Fruit fly (Drosophila melanogaster) whole organism, embryonic: ENCODE results near the gene PH4alphaNE3.

ENCODE experiments used
- ATbp ChIP-seq: fragments of 200-800 bp; sonication (Bioruptor generic); optimal IDR thresholded peaks from 2 replicates; lab custom pipeline; 2017; ENCODE audit warnings: missing biosample characterization, mild to moderate bottlenecking, missing genetic modification characterization, missing genetic modification reagents
- Atf3 ChIP-seq: fragments of 200-800 bp; sonication (Bioruptor generic); optimal IDR thresholded peaks from 3 replicates; lab custom pipeline; 2016; ENCODE audit warnings: missing biosample characterization, missing genetic modification characterization
- B-H1 ChIP-seq: fragments of 200-800 bp; sonication (Bioruptor generic); IDR thresholded peaks from 3 replicates; pipeline ENCODE4 v1.3.6; 2022; ENCODE audit warnings: missing biosample characterization, missing genetic modification characterization
- CG1024 ChIP-seq: fragments of 200-800 bp; sonication (Bioruptor generic); IDR thresholded peaks from 2 replicates; pipeline ENCODE4 v1.3.6; 2022; ENCODE audit warnings: missing biosample characterization, missing genetic modification characterization
- CG10267 ChIP-seq: fragments of 200-800 bp; sonication (Bioruptor generic); optimal IDR thresholded peaks from 2 replicates; lab custom pipeline; 2018; ENCODE audit warnings: missing biosample characterization, mild to moderate bottlenecking, missing genetic modification characterization, moderate library complexity
- CG10321 ChIP-seq: fragments of 200-800 bp; sonication (Bioruptor generic); IDR thresholded peaks from 2 replicates; pipeline ENCODE4 v1.3.6; 2022; ENCODE audit warnings: missing biosample characterization, missing genetic modification characterization
- CG10431 ChIP-seq: fragments of 200-800 bp; sonication (Bioruptor generic); optimal IDR thresholded peaks from 3 replicates; lab custom pipeline; 2018; ENCODE audit warnings: missing biosample characterization, mild to moderate bottlenecking, missing genetic modification characterization
- CG10979 ChIP-seq: fragments of 200-800 bp; sonication (Bioruptor generic); optimal IDR thresholded peaks from 2 replicates; lab custom pipeline; 2018; ENCODE audit warnings: missing biosample characterization, mild to moderate bottlenecking, missing genetic modification characterization, moderate library complexity
- CG11085 ChIP-seq: fragments of 200-800 bp; sonication (Bioruptor generic); IDR thresholded peaks from 2 replicates; pipeline ENCODE4 v1.3.6; 2022; ENCODE audit warnings: missing biosample characterization, missing genetic modification characterization
- CG1233 ChIP-seq: fragments of 200-800 bp; sonication (Bioruptor generic); optimal IDR thresholded peaks from 4 replicates; lab custom pipeline; 2018; ENCODE audit warnings: missing biosample characterization, mild to moderate bottlenecking, missing genetic modification characterization
- CG12744 ChIP-seq: fragments of 200-800 bp; sonication (Bioruptor generic); optimal IDR thresholded peaks from 2 replicates; lab custom pipeline; 2016; ENCODE audit warnings: missing biosample characterization, missing genetic modification characterization
- CG17361 ChIP-seq: fragments of 200-800 bp; sonication (Bioruptor generic); IDR thresholded peaks from 3 replicates; pipeline ENCODE4 v1.3.6; 2022; ENCODE audit warnings: missing biosample characterization, missing genetic modification characterization
- CG17612 ChIP-seq: fragments of 200-800 bp; sonication (Bioruptor generic); IDR thresholded peaks from 2 replicates; pipeline ENCODE4 v1.3.6; 2022; ENCODE audit warnings: missing biosample characterization, missing genetic modification characterization
- CG31224 ChIP-seq: fragments of 200-800 bp; sonication (Bioruptor generic); IDR thresholded peaks from 2 replicates; pipeline ENCODE4 v1.3.6; 2022; ENCODE audit warnings: missing biosample characterization, missing genetic modification characterization
- CG31365 ChIP-seq: fragments of 200-800 bp; sonication (Bioruptor generic); optimal IDR thresholded peaks from 2 replicates; lab custom pipeline; 2018; ENCODE audit warnings: missing biosample characterization, mild to moderate bottlenecking, missing genetic modification characterization
- CG3281 ChIP-seq: fragments of 200-800 bp; sonication (Bioruptor generic); optimal IDR thresholded peaks from 3 replicates; lab custom pipeline; 2017; ENCODE audit warnings: missing biosample characterization, mild to moderate bottlenecking, missing genetic modification characterization
- CG33557 ChIP-seq: fragments of 200-800 bp; sonication (Bioruptor generic); optimal IDR thresholded peaks from 2 replicates; lab custom pipeline; 2019; ENCODE audit warnings: missing biosample characterization, mild to moderate bottlenecking, missing genetic modification characterization, moderate library complexity
- CG3726 ChIP-seq: fragments of 200-800 bp; sonication (Bioruptor generic); IDR thresholded peaks from 3 replicates; pipeline ENCODE4, ENCODE4 v1.3.6; 2022; ENCODE audit warnings: missing biosample characterization, missing genetic modification characterization
- CG4820 ChIP-seq: fragments of 200-800 bp; sonication (Bioruptor generic); optimal IDR thresholded peaks from 3 replicates; lab custom pipeline; 2016; ENCODE audit warnings: missing biosample characterization, missing genetic modification characterization
- CG6689 ChIP-seq: fragments of 200-800 bp; sonication (Bioruptor generic); IDR thresholded peaks from 2 replicates; pipeline ENCODE4 v1.3.6; 2022; ENCODE audit warnings: missing biosample characterization, missing genetic modification characterization
- D ChIP-seq, 2 experiments: fragments of 200-800 bp in 1 of 2; fragments of >200 bp in 1 of 2; sonication (Bioruptor generic) in 1 of 2; optimal IDR thresholded peaks; 2 replicates in 1 of 2; 3 replicates in 1 of 2; lab custom pipeline; 2017; ENCODE audit warnings: mild to moderate bottlenecking in 1 of 2, missing biosample characterization in 1 of 2, missing genetic modification characterization in 1 of 2, missing genetic modification reagents in 1 of 2
- Deaf1 ChIP-seq: fragments of 200-800 bp; optimal IDR thresholded peaks from 3 replicates; lab custom pipeline; 2019; ENCODE audit warnings: missing biosample characterization, mild to moderate bottlenecking, missing genetic modification characterization, moderate library complexity
- Fer2 ChIP-seq: fragments of 200-800 bp; sonication (Bioruptor generic); optimal IDR thresholded peaks from 2 replicates; lab custom pipeline; 2018; ENCODE audit warnings: missing biosample characterization, mild to moderate bottlenecking, missing genetic modification characterization, moderate library complexity
- Hr3 ChIP-seq: fragments of 200-800 bp; sonication (Bioruptor generic); optimal IDR thresholded peaks from 3 replicates; lab custom pipeline; 2016; ENCODE audit warnings: missing biosample characterization, missing genetic modification characterization
- Nf-YB ChIP-seq: fragments of 200-800 bp; sonication (Bioruptor generic); optimal IDR thresholded peaks from 3 replicates; lab custom pipeline; 2019; ENCODE audit warnings: missing biosample characterization, mild to moderate bottlenecking, missing genetic modification characterization, moderate library complexity
- Nf-YC ChIP-seq: fragments of 200-800 bp; optimal IDR thresholded peaks from 3 replicates; lab custom pipeline; 2019; ENCODE audit warnings: missing biosample characterization, mild to moderate bottlenecking, missing genetic modification characterization, moderate library complexity
- Rx ChIP-seq: fragments of 200-800 bp; sonication (Bioruptor generic); IDR thresholded peaks from 2 replicates; pipeline ENCODE4 v1.3.6; 2022; ENCODE audit warnings: missing biosample characterization, missing genetic modification characterization
- Trl ChIP-seq, 3 experiments: fragments of >200 bp in 2 of 3; fragments of 200-800 bp in 1 of 3; sonication (Bioruptor generic) in 1 of 3; optimal IDR thresholded peaks; 2 replicates in 1 of 3; 3 replicates in 2 of 3; lab custom pipeline; 2016 to 2017; ENCODE audit warnings: missing biosample characterization in 1 of 3, missing genetic modification characterization in 1 of 3
- abd-A ChIP-seq: fragments of 200-800 bp; sonication (Bioruptor generic); optimal IDR thresholded peaks from 3 replicates; lab custom pipeline; 2019; ENCODE audit warnings: missing biosample characterization, mild to moderate bottlenecking, missing genetic modification characterization, moderate library complexity
- ac ChIP-seq: fragments of 200-800 bp; sonication (Bioruptor generic); optimal IDR thresholded peaks from 3 replicates; lab custom pipeline; 2017; ENCODE audit warnings: missing biosample characterization, mild to moderate bottlenecking, missing genetic modification characterization
- croc ChIP-seq: fragments of 200-800 bp; sonication (Bioruptor generic); conservative IDR thresholded peaks from 3 replicates; pipeline ENCODE4 v1.3.6; 2022; ENCODE audit warnings: missing biosample characterization, missing genetic modification characterization
- danr ChIP-seq: fragments of 200-800 bp; sonication (Bioruptor generic); IDR thresholded peaks from 2 replicates; pipeline ENCODE4 v1.3.6; 2022; ENCODE audit warnings: missing biosample characterization, missing genetic modification characterization
- dmrt11E ChIP-seq: fragments of 200-800 bp; sonication (Bioruptor generic); optimal IDR thresholded peaks from 3 replicates; lab custom pipeline; 2018; ENCODE audit warnings: missing biosample characterization, mild to moderate bottlenecking, missing genetic modification characterization, moderate library complexity
- gem ChIP-seq: fragments of 200-800 bp; sonication (Bioruptor generic); optimal IDR thresholded peaks from 2 replicates; lab custom pipeline; 2019; ENCODE audit warnings: missing biosample characterization, mild to moderate bottlenecking, missing genetic modification characterization, moderate library complexity
- grn ChIP-seq: fragments of 200-800 bp; sonication (Bioruptor generic); optimal IDR thresholded peaks from 3 replicates; lab custom pipeline; 2017; ENCODE audit warnings: missing biosample characterization, missing genetic modification characterization
- mld ChIP-seq: fragments of 200-800 bp; sonication (Bioruptor generic); IDR thresholded peaks from 3 replicates; pipeline ENCODE4 v1.3.6; 2022; ENCODE audit warnings: missing biosample characterization, missing genetic modification characterization; ENCODE audit not compliant: partially characterized antibody
- pan ChIP-seq, 4 experiments: fragments of >200 bp in 3 of 4; fragments of 200-800 bp in 1 of 4; sonication (Bioruptor generic) in 1 of 4; optimal IDR thresholded peaks in 3 of 4; IDR thresholded peaks in 1 of 4; 2 replicates each; pipeline versions ENCODE4 v1.3.6 to Lab custom; 2017 to 2022; ENCODE audit warnings: missing biosample characterization in 2 of 4, missing genetic modification characterization in 2 of 4, mixed read lengths in 1 of 4
- sim ChIP-seq: fragments of 200-800 bp; sonication (Bioruptor generic); IDR thresholded peaks from 2 replicates; pipeline ENCODE4 v1.3.6; 2022; ENCODE audit warnings: missing biosample characterization, missing genetic modification characterization
- zf30C ChIP-seq: fragments of 200-800 bp; sonication (Bioruptor generic); optimal IDR thresholded peaks from 3 replicates; lab custom pipeline; 2018; ENCODE audit warnings: missing biosample characterization, mild to moderate bottlenecking, missing genetic modification characterization
- zfh1 ChIP-seq: fragments of 200-800 bp; sonication (Bioruptor generic); IDR thresholded peaks from 3 replicates; pipeline ENCODE4 v1.3.6; 2022; ENCODE audit warnings: missing biosample characterization, missing genetic modification characterization

Gene PH4alphaNE3

DNA sequence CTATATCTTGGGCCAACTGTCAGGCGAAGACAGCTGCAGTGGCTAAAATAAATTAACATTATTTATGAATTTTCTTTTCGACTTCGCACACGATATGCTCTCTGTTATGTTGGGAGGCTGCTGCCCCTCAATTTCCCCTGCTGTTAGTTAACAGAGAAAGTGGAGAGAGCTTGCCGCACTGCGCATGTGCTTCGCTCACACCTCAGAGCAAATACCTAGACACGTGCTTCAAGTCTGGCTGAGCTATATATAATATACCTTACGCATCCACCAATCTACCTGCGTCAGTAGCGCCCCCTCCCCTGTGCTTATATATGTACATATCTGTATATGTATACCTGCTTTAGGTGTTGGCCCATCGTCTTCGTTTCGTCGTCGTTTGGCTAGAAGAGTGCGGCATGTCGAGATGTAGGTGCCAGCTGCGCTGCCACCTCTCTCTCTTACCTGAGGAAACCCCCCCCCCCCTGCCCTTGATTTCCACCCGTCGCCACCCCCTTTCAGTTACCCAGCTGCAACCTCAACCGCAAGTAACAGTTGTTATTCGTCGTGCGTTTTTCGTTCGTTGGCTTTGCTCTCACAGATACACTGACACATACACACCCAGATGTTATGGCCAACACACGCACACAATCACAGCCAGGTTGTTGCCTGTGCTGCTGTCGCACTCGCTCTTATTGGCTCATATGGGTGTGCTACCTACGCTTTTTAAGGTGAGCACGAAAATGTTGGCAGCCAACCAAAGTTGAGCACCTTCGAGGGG, 12.3 kb downstream of the PH4alphaNE3 start (continued):
- TF ChIP-seq sim (GFP tag; lab: Robert Waterston, UW): no peak
- TF ChIP-seq abd-A (tag; lab: Kevin White, UChicago): peak; percentile 10
- TF ChIP-seq CG10321 (GFP tag; lab: Robert Waterston, UW): peak; percentile 66

- TF ChIP-seq D (optimal IDR thresholded peaks at IDR 0.05; lab: Kevin White, UChicago) (no peak), D (GFP tag; optimal IDR thresholded peaks at IDR 0.05; lab: Kevin White, UChicago) (no peak), danr (GFP tag; lab: Robert Waterston, UW) (no peak), CG1024 (GFP tag; lab: Robert Waterston, UW) (no peak), Nf-YC (tag; lab: Kevin White, UChicago) (peak; percentile 89), Deaf1 (peak; percentile 15), mld (GFP tag; lab: Robert Waterston, UW) (no peak), Nf-YB (peak; percentile 83), CG10321 (GFP tag; lab: Robert Waterston, UW) (0 out of 2 replicates have a peak, but pooled peaks have one; percentile 22), Trl (optimal IDR thresholded peaks at IDR 0.05; lab: Kevin White, UChicago) (peak in 1 of 2 experiments; percentile 56), Trl (GFP tag; optimal IDR thresholded peaks at IDR 0.05; lab: Kevin White, UChicago) (no peak), CG33557 (no peak), zf30C (GFP tag; lab: Kevin White, UChicago) (no peak)
Observed at dm6 chr3R:30617457-30617856, 13.5 kb downstream of the PH4alphaNE3 start.

dm6 chr3R:30621806-30622205, 17.8 kb downstream of the PH4alphaNE3 start, which contains the start of gene CG44954:
Gene CG44954, minus strand, starts transcription at chr3R:30621906.
- TF ChIP-seq CG3281 (no peak), croc (GFP tag; lab: Robert Waterston, UW) (no peak), CG12744 (GFP tag; lab: Kevin White, UChicago) (no peak)
- TF ChIP-seq, all 482 proteins: peak for 0

DNA sequence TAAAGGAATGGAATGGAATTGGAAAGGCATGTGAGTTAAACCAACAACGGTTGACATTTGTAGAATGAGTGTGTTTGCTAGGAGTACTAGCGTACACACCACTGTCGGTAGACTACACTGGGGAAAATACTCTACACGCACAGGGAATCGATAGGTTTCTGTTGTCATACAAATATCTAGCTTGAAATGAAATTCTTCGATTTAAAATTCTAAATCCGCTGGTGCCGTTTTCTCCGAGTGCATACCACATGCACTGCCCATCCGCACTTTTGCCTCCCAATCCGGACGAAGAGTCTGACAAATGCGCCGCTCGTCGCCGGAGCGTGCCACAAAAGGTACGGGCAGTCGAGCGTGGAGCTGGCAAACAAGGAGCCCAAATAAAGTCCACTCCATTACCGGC, 24.9 kb downstream of the PH4alphaNE3 start, which contains the start of gene CG2267:
Gene CG2267 (minus strand): TSS at position 101 of the 400 bp plus-strand sequence.
- TF ChIP-seq zf30C (GFP tag; lab: Kevin White, UChicago) (no peak), ac (GFP tag; lab: Kevin White, UChicago) (no peak), Atf3 (GFP tag; lab: Kevin White, UChicago) (no peak), CG17361 (no peak), Nf-YB (no peak), CG31365 (tag; lab: Kevin White, UChicago) (no peak)
- TF ChIP-seq, all 482 proteins: peak for 0

DNA sequence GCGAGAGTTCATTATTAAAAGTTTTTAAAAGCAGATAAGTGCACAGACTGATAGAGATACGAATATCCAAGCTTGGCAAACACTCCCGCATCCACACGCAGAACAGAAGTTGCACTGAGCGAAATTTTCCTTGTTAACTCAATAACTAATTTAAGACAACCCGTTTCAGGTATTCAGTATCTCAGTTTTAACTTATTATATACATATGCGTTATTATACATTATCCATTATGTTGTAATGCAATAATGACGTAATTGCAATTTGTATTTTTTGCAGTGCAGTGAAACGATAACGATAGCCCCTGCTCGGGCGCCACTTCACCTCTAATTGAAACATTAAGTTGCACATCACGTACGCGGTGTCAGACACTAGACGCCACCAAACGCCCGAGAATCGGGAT, 39.3 kb downstream of the PH4alphaNE3 start:
- TF ChIP-seq CG17612 (GFP tag; lab: Robert Waterston, UW) (0 out of 2 replicates have a peak, but pooled peaks have one; percentile 8), Fer2 (tag; lab: Kevin White, UChicago) (no peak), Rx (GFP tag; lab: Robert Waterston, UW) (no peak), zfh1 (GFP tag; lab: Robert Waterston, UW) (0 out of 3 replicates have a peak, but pooled peaks have one; percentile 20), Hr3 (GFP tag; lab: Kevin White, UChicago) (no peak), CG3726 (GFP tag; lab: Robert Waterston, UW) (0 out of 3 replicates have a peak, but pooled peaks have one; percentile 59), D (optimal IDR thresholded peaks at IDR 0.05; lab: Kevin White, UChicago) (no peak), D (GFP tag; optimal IDR thresholded peaks at IDR 0.05; lab: Kevin White, UChicago) (no peak), gem (peak; percentile 58), pan (optimal IDR thresholded peaks at IDR 0.05; lab: Kevin White, UChicago) (no peak), pan (GFP tag; optimal IDR thresholded peaks at IDR 0.05 in 1 of 2, IDR thresholded peaks at IDR 0.05 in 1 of 2) (peak in 1 of 2 experiments; percentile 33), grn (GFP tag; lab: Kevin White, UChicago) (no peak), CG31224 (0 out of 2 replicates have a peak, but pooled peaks have one; percentile 7), CG10979 (no peak), dmrt11E (tag; lab: Kevin White, UChicago) (peak; percentile 42), B-H1 (GFP tag; lab: Robert Waterston, UW) (no peak; the same call in 2 of the 3 replicates), CG11085 (no peak), CG10431 (GFP tag; lab: Kevin White, UChicago) (no peak), CG10267 (tag; lab: Kevin White, UChicago) (no peak), CG6689 (peak; percentile 39; the same call in 1 of the 2 replicates), ATbp (GFP tag; lab: Kevin White, UChicago) (no peak), CG4820 (GFP tag; lab: Kevin White, UChicago) (peak; percentile 14), CG1233 (peak; percentile 15)
